Worm (Caenorhabditis elegans) whole organism, L3 larva: Measurements from ENCODE around the gene crh-1.

Source experiments
- fos-1 ChIP-seq: fragments of 150-350 bp; optimal IDR thresholded peaks from 2 replicates; lab custom pipeline; 2014; ENCODE audit warnings: missing biosample characterization, missing genetic modification characterization
- lin-15B ChIP-seq: fragments of 150-350 bp; optimal IDR thresholded peaks from 2 replicates; lab custom pipeline; 2014; ENCODE audit warnings: missing biosample characterization, missing genetic modification characterization

- TF ChIP-seq lin-15B (peak; percentile 81), fos-1 (tag; lab: Kevin White, UChicago) (no peak)
Measured at ce11 chrIII:11719400-11719875, 61.9 kb downstream of the crh-1 start, which contains the start of the genes elb-1 and Y41C4A.11.
